Worm (Caenorhabditis elegans): ENCODE measurements around the gene F42G4.7.

Gene F42G4.7

ce11 chrII:13029290-13030050 is 17.6 kb downstream of the F42G4.7 start:
- TF ChIP-seq daf-16 (GFP tag; optimal IDR thresholded peaks at IDR 0.05) (no peak), daf-16 (tag; optimal IDR thresholded peaks at IDR 0.05) (peak; percentile 33), ceh-28 (tag; optimal IDR thresholded peaks at IDR 0.05) (peak; percentile 4), egl-43 (GFP tag; IDR thresholded peaks at IDR 0.05) (peak; percentile 19; the same call in 1 of the 2 replicates), ZK337.2 (GFP tag; IDR thresholded peaks at IDR 0.05) (no peak), nhr-28 (tag; optimal IDR thresholded peaks at IDR 0.05) (peak; percentile 33), aha-1 (tag) (peak; percentile 94), tag-97 (GFP tag; IDR thresholded peaks at IDR 0.05) (no peak), sdz-12 (GFP tag; optimal IDR thresholded peaks at IDR 0.05) (no peak), hlh-11 (tag; optimal IDR thresholded peaks at IDR 0.05) (peak; percentile 6), pqm-1 (tag; optimal IDR thresholded peaks at IDR 0.05) (peak; percentile 52), unc-62 (GFP tag; optimal IDR thresholded peaks at IDR 0.05 in 1 of 2) (peak in 1 of 2 experiments; percentile 30), unc-62 (tag; optimal IDR thresholded peaks at IDR 0.05) (no peak)

ce11 chrII:13025794-13026412 is 21.2 kb downstream of the F42G4.7 start, which contains the start of gene max-2:
TSS of gene max-2 (minus strand) at chrII:13025844.
- TF ChIP-seq mdl-1 (tag; optimal IDR thresholded peaks at IDR 0.05) (no peak), ZK337.2 (GFP tag; IDR thresholded peaks at IDR 0.05) (no peak), rbr-2 (tag; optimal IDR thresholded peaks at IDR 0.05) (no peak), dve-1 (tag; optimal IDR thresholded peaks at IDR 0.05; ENCODE audit: insufficient read depth) (peak; percentile 67), lin-15B (tag; optimal IDR thresholded peaks at IDR 0.05) (no peak), arid-1 (GFP tag; conservative IDR thresholded peaks at IDR 0.05) (no peak), daf-16 (GFP tag; optimal IDR thresholded peaks at IDR 0.05) (no peak), daf-16 (tag; optimal IDR thresholded peaks at IDR 0.05) (peak; percentile 24), ZK546.5 (tag; optimal IDR thresholded peaks at IDR 0.05) (no peak), lsy-2 (tag; optimal IDR thresholded peaks at IDR 0.05) (peak in 1 of 2 experiments; percentile 26), skn-1 (tag; optimal IDR thresholded peaks at IDR 0.05) (no peak), F49E8.2 (tag; optimal IDR thresholded peaks at IDR 0.05; ENCODE audit: borderline replicate concordance) (no peak), nhr-41 (GFP tag; IDR thresholded peaks at IDR 0.05) (0 out of 2 replicates have a peak, but pooled peaks have one; percentile 39), attf-4 (tag; optimal IDR thresholded peaks at IDR 0.05) (no peak), dmd-9 (GFP tag; IDR thresholded peaks at IDR 0.05) (no peak), hlh-30 (tag; optimal IDR thresholded peaks at IDR 0.05; ENCODE audit: insufficient read depth) (peak; percentile 21), nhr-6 (tag; optimal IDR thresholded peaks at IDR 0.05) (peak; percentile 64), hmg-1.1 (GFP tag; IDR thresholded peaks at IDR 0.05) (no peak), snpc-4 (tag; optimal IDR thresholded peaks at IDR 0.05) (no peak), daf-19 (GFP tag; conservative IDR thresholded peaks at IDR 0.05) (no peak), mep-1 (tag; optimal IDR thresholded peaks at IDR 0.05) (peak; percentile 35), spr-3 (GFP tag; optimal IDR thresholded peaks at IDR 0.05) (no peak), ctbp-1 (GFP tag; IDR thresholded peaks at IDR 0.05) (no peak), hlh-11 (tag; optimal IDR thresholded peaks at IDR 0.05) (peak; percentile 33), lin-29 (GFP tag; IDR thresholded peaks at IDR 0.05) (no peak), nhr-77 (tag; optimal IDR thresholded peaks at IDR 0.05) (no peak), ceh-62 (tag; optimal IDR thresholded peaks at IDR 0.05) (no peak), ceh-44 (GFP tag; IDR thresholded peaks at IDR 0.05) (no peak), pqm-1 (tag; optimal IDR thresholded peaks at IDR 0.05) (peak; percentile 34), zip-2 (tag; optimal IDR thresholded peaks at IDR 0.05) (no peak), lin-1 (GFP tag; IDR thresholded peaks at IDR 0.05) (no peak), nhr-102 (tag; optimal IDR thresholded peaks at IDR 0.05) (no peak), lin-38 (GFP tag; IDR thresholded peaks at IDR 0.05) (no peak), daf-8 (GFP tag; IDR thresholded peaks at IDR 0.05) (no peak), dpl-1 (GFP tag; optimal IDR thresholded peaks at IDR 0.05) (no peak), zfp-2 (tag; optimal IDR thresholded peaks at IDR 0.05) (no peak), saeg-2 (GFP tag; IDR thresholded peaks at IDR 0.05) (no peak), nhr-76 (tag; optimal IDR thresholded peaks at IDR 0.05) (no peak), pha-4 (GFP tag; IDR thresholded peaks at IDR 0.05) (no peak), pha-4 (tag; optimal IDR thresholded peaks at IDR 0.05) (peak; percentile 27), nhr-28 (tag; optimal IDR thresholded peaks at IDR 0.05) (peak; percentile 52)
